Fruit fly (Drosophila melanogaster) whole organism, embryonic: ENCODE measurements around the gene dnc.
A peak's percentile ranks its signal among the peaks of the same experiment; 100 is the strongest.

Experiments
- Adf1 ChIP-seq: fragments of 200-800 bp; sonication (Bioruptor generic); IDR thresholded peaks from 2 replicates; pipeline ENCODE4 v1.3.6; 2022; ENCODE audit warnings: missing biosample characterization, missing genetic modification characterization
- BtbVII ChIP-seq: fragments of 200-800 bp; sonication (Bioruptor generic); optimal IDR thresholded peaks from 3 replicates; lab custom pipeline; 2017; ENCODE audit warnings: missing biosample characterization, mild to moderate bottlenecking, missing genetic modification characterization
- CG11085 ChIP-seq: fragments of 200-800 bp; sonication (Bioruptor generic); IDR thresholded peaks from 2 replicates; pipeline ENCODE4 v1.3.6; 2022; ENCODE audit warnings: missing biosample characterization, missing genetic modification characterization
- CG11247 ChIP-seq: fragments of 200-800 bp; sonication (Bioruptor generic); IDR thresholded peaks from 2 replicates; pipeline ENCODE4 v1.3.6; 2022; ENCODE audit warnings: missing biosample characterization, missing genetic modification characterization
- CG12744 ChIP-seq: fragments of 200-800 bp; sonication (Bioruptor generic); optimal IDR thresholded peaks from 2 replicates; lab custom pipeline; 2016; ENCODE audit warnings: missing biosample characterization, missing genetic modification characterization
- CG15479 ChIP-seq: fragments of 200-800 bp; sonication (Bioruptor generic); optimal IDR thresholded peaks from 3 replicates; lab custom pipeline; 2019; ENCODE audit warnings: missing biosample characterization, mild to moderate bottlenecking, missing genetic modification characterization, moderate library complexity
- CG15601 ChIP-seq: fragments of 200-800 bp; sonication (Bioruptor generic); optimal IDR thresholded peaks from 3 replicates; lab custom pipeline; 2019; ENCODE audit warnings: missing biosample characterization, mild to moderate bottlenecking, missing genetic modification characterization, moderate library complexity
- CG1647 ChIP-seq: fragments of 200-800 bp; sonication (Bioruptor generic); optimal IDR thresholded peaks from 3 replicates; lab custom pipeline; 2016; ENCODE audit warnings: missing biosample characterization, missing genetic modification characterization
- CG17385 ChIP-seq: fragments of 200-800 bp; sonication (Bioruptor generic); optimal IDR thresholded peaks from 3 replicates; lab custom pipeline; 2018; ENCODE audit warnings: missing biosample characterization, mild to moderate bottlenecking, missing genetic modification characterization
- CG18011 ChIP-seq: fragments of 200-800 bp; sonication (Bioruptor generic); optimal IDR thresholded peaks from 2 replicates; lab custom pipeline; 2017; ENCODE audit warnings: missing biosample characterization, missing genetic modification characterization, mild to moderate bottlenecking, moderate library complexity, missing genotype
- CG1832 ChIP-seq: fragments of 200-800 bp; sonication (Bioruptor generic); optimal IDR thresholded peaks from 2 replicates; lab custom pipeline; 2017; ENCODE audit warnings: missing biosample characterization, mild to moderate bottlenecking, missing genetic modification characterization, inconsistent platforms
- CG5953 ChIP-seq: fragments of 200-800 bp; sonication (Bioruptor generic); IDR thresholded peaks from 2 replicates; pipeline ENCODE4 v1.3.6; 2022; ENCODE audit warnings: missing biosample characterization, missing genetic modification characterization
- CG6254 ChIP-seq: fragments of 200-800 bp; sonication (Bioruptor generic); optimal IDR thresholded peaks from 3 replicates; lab custom pipeline; 2017; ENCODE audit warnings: mild to moderate bottlenecking, missing biosample characterization, missing genetic modification reagents, missing genetic modification characterization
- CG7271 ChIP-seq: fragments of 200-800 bp; sonication (Bioruptor generic); optimal IDR thresholded peaks from 2 replicates; lab custom pipeline; 2018; ENCODE audit warnings: missing biosample characterization, mild to moderate bottlenecking, missing genetic modification characterization, moderate library complexity
- CG7357 ChIP-seq: fragments of 200-800 bp; sonication (Bioruptor generic); IDR thresholded peaks from 3 replicates; pipeline ENCODE4 v1.3.6; 2022; ENCODE audit warnings: missing biosample characterization, missing genetic modification characterization
- CG8924 ChIP-seq: fragments of 200-800 bp; optimal IDR thresholded peaks from 3 replicates; lab custom pipeline; 2019; ENCODE audit warnings: missing biosample characterization, mild to moderate bottlenecking, missing genetic modification characterization, moderate library complexity
- Dip3 ChIP-seq: fragments of 200-800 bp; sonication (Bioruptor generic); optimal IDR thresholded peaks from 3 replicates; lab custom pipeline; 2016; ENCODE audit warnings: missing biosample characterization, missing genetic modification characterization
- HHEX ChIP-seq: fragments of 200-800 bp; sonication (Bioruptor generic); optimal IDR thresholded peaks from 3 replicates; lab custom pipeline; 2017; ENCODE audit warnings: missing biosample characterization, mild to moderate bottlenecking, missing genetic modification characterization, missing genetic modification reagents
- Hsf ChIP-seq: fragments of 200-800 bp; sonication (Bioruptor generic); optimal IDR thresholded peaks from 3 replicates; lab custom pipeline; 2016; ENCODE audit warnings: missing biosample characterization, missing genetic modification characterization
- Nf-YA ChIP-seq: fragments of 200-800 bp; sonication (Bioruptor generic); IDR thresholded peaks from 2 replicates; pipeline ENCODE4 v1.3.6; 2022; ENCODE audit warnings: missing biosample characterization, missing genetic modification characterization
- Opbp ChIP-seq: fragments of 200-800 bp; sonication (Bioruptor generic); IDR thresholded peaks from 3 replicates; pipeline ENCODE4 v1.3.6; 2022; ENCODE audit warnings: missing biosample characterization, missing genetic modification characterization; ENCODE audit not compliant: partially characterized antibody
- Trl ChIP-seq, 3 experiments: fragments of >200 bp in 2 of 3; fragments of 200-800 bp in 1 of 3; sonication (Bioruptor generic) in 1 of 3; optimal IDR thresholded peaks; 2 replicates in 1 of 3; 3 replicates in 2 of 3; lab custom pipeline; 2016 to 2017; ENCODE audit warnings: missing biosample characterization in 1 of 3, missing genetic modification characterization in 1 of 3
- amos ChIP-seq: fragments of 200-800 bp; sonication (Bioruptor generic); IDR thresholded peaks from 2 replicates; pipeline ENCODE4 v1.3.6; 2022; ENCODE audit warnings: missing biosample characterization, missing genetic modification characterization; ENCODE audit not compliant: partially characterized antibody
- bsh ChIP-seq, 2 experiments: fragments of 200-800 bp; sonication (Bioruptor generic); optimal IDR thresholded peaks; 2 replicates each; lab custom pipeline; 2017 to 2018; ENCODE audit warnings: mild to moderate bottlenecking in 2 of 2, missing biosample characterization in 2 of 2, missing genetic modification characterization in 2 of 2, moderate library complexity in 1 of 2
- crol ChIP-seq: fragments of 200-800 bp; sonication (Bioruptor generic); IDR thresholded peaks from 2 replicates; pipeline ENCODE4 v1.3.6; 2022; ENCODE audit warnings: missing biosample characterization, missing genetic modification characterization
- crp ChIP-seq, 2 experiments: fragments of 200-800 bp; sonication (Bioruptor generic); optimal IDR thresholded peaks; 2 replicates in 1 of 2; 3 replicates in 1 of 2; lab custom pipeline; 2017; ENCODE audit warnings: missing biosample characterization in 2 of 2, missing genetic modification characterization in 2 of 2, mild to moderate bottlenecking in 1 of 2, moderate library complexity in 1 of 2
- gsb ChIP-seq: fragments of 200-800 bp; sonication (Bioruptor generic); IDR thresholded peaks from 2 replicates; pipeline ENCODE4 v1.3.6; 2022; ENCODE audit warnings: missing biosample characterization, missing genetic modification characterization
- ind ChIP-seq: fragments of 200-800 bp; sonication (Bioruptor generic); optimal IDR thresholded peaks from 3 replicates; lab custom pipeline; 2016; ENCODE audit warnings: missing biosample characterization, missing genetic modification characterization
- jumu ChIP-seq: fragments of 200-800 bp; sonication (Bioruptor generic); optimal IDR thresholded peaks from 3 replicates; lab custom pipeline; 2016; ENCODE audit warnings: missing biosample characterization, missing genetic modification characterization
- lab ChIP-seq: fragments of 200-800 bp; sonication (Bioruptor generic); optimal IDR thresholded peaks from 3 replicates; lab custom pipeline; 2017; ENCODE audit warnings: missing biosample characterization, missing genetic modification characterization, mild to moderate bottlenecking, moderate library complexity, missing genetic modification reagents
- mam ChIP-seq: fragments of 200-800 bp; sonication (Bioruptor generic); optimal IDR thresholded peaks from 3 replicates; lab custom pipeline; 2016; ENCODE audit warnings: missing biosample characterization, missing genetic modification characterization
- nmo ChIP-seq: fragments of 200-800 bp; sonication (Bioruptor generic); optimal IDR thresholded peaks from 2 replicates; lab custom pipeline; 2018; ENCODE audit warnings: missing biosample characterization, mild to moderate bottlenecking, missing genetic modification characterization, moderate library complexity
- oc ChIP-seq: fragments of 200-800 bp; sonication (Bioruptor generic); optimal IDR thresholded peaks from 2 replicates; lab custom pipeline; 2018; ENCODE audit warnings: missing biosample characterization, mild to moderate bottlenecking, missing genetic modification characterization, moderate library complexity
- pho ChIP-seq: fragments of 200-800 bp; sonication (Bioruptor generic); optimal IDR thresholded peaks from 2 replicates; lab custom pipeline; 2016; ENCODE audit warnings: missing biosample characterization, missing genetic modification characterization
- pros ChIP-seq: fragments of 200-800 bp; sonication (Bioruptor generic); optimal IDR thresholded peaks from 3 replicates; lab custom pipeline; 2019; ENCODE audit warnings: missing biosample characterization, mild to moderate bottlenecking, missing genetic modification characterization, moderate library complexity
- sens ChIP-seq: fragments of 200-800 bp; sonication (Bioruptor generic); peaks from one replicate; lab custom pipeline; 2016; ENCODE audit warnings: missing biosample characterization, missing genetic modification characterization
- yki ChIP-seq: fragments of >200 bp; optimal IDR thresholded peaks from 3 replicates; lab custom pipeline; 2018

Gene dnc

dm6 chrX:3134383-3135101 is 41.7 kb upstream of the dnc start, which contains the start of gene N (continued):
- TF ChIP-seq CG7271 = peak; percentile 41
- TF ChIP-seq ind = no peak
- no peak for TF ChIP-seq CG6254 (GFP tag; lab: Kevin White, UChicago)
- peak; percentile 51 for TF ChIP-seq nmo (GFP tag; lab: Kevin White, UChicago)
- TF ChIP-seq, all 482 proteins: peak for 262

- TF ChIP-seq CG18011 (GFP tag; lab: Kevin White, UChicago) (no peak), CG15601 (tag; lab: Kevin White, UChicago) (no peak), lab (GFP tag; lab: Kevin White, UChicago) (no peak), CG11085 (no peak), jumu (no peak), Opbp (GFP tag; lab: Robert Waterston, UW) (no peak), sens (GFP tag; lab: Kevin White, UChicago) (peak; percentile 64), amos (GFP tag; lab: Robert Waterston, UW) (no peak), HHEX (GFP tag; lab: Kevin White, UChicago) (no peak), CG8924 (tag; lab: Kevin White, UChicago) (peak; percentile 2), Hsf (no peak), CG11247 (no peak), CG7357 (GFP tag; lab: Robert Waterston, UW) (no peak), yki (peak; percentile 56), CG5953 (GFP tag; lab: Robert Waterston, UW) (no peak), BtbVII (no peak), CG17385 (GFP tag; lab: Kevin White, UChicago) (peak; percentile 71), Nf-YA (GFP tag; lab: Robert Waterston, UW) (no peak), Trl (optimal IDR thresholded peaks at IDR 0.05; lab: Kevin White, UChicago) (peak; percentile 43 to 80), Trl (GFP tag; optimal IDR thresholded peaks at IDR 0.05; lab: Kevin White, UChicago) (no peak), CG1832 (GFP tag; lab: Kevin White, UChicago) (peak; percentile 82), Dip3 (GFP tag; lab: Kevin White, UChicago) (no peak), oc (tag; lab: Kevin White, UChicago) (no peak), mam (GFP tag; lab: Kevin White, UChicago) (no peak), CG15479 (GFP tag; lab: Kevin White, UChicago) (peak; percentile 45), pho (GFP tag; lab: Kevin White, UChicago) (no peak), CG12744 (GFP tag; lab: Kevin White, UChicago) (no peak), CG1647 (GFP tag; lab: Kevin White, UChicago) (no peak), pros (GFP tag; lab: Kevin White, UChicago) (peak; percentile 81)
Observed at dm6 chrX:3135102-3135393, 41.2 kb upstream of the dnc start.

dm6 chrX:3135620-3136019 is 40.6 kb upstream of the dnc start:
- TF ChIP-seq Adf1 (GFP tag; lab: Robert Waterston, UW) (peak; percentile 55), crp (GFP tag; optimal IDR thresholded peaks at IDR 0.05; lab: Kevin White, UChicago) (no peak), crol (GFP tag; lab: Robert Waterston, UW) (0 out of 2 replicates have a peak, but pooled peaks have one; percentile 8), gsb (GFP tag; lab: Robert Waterston, UW) (no peak), bsh (GFP tag; optimal IDR thresholded peaks at IDR 0.05; lab: Kevin White, UChicago) (no peak)
